Worm (Caenorhabditis elegans) whole organism, early embryonic: ENCODE data around the gene B0244.4.

Experiments used
- F13C5.2 ChIP-seq: sonication (generic microtip); optimal IDR thresholded peaks from 2 replicates; lab custom pipeline; 2017; ENCODE audit warnings: mild to moderate bottlenecking, missing genetic modification characterization, inconsistent platforms, missing compliant biosample characterization
- ama-1 ChIP-seq: fragments of 150-350 bp; optimal IDR thresholded peaks from 2 replicates; lab custom pipeline; 2014
- ceh-13 ChIP-seq: fragments of 200-800 bp; sonication (Bioruptor generic); optimal IDR thresholded peaks from 2 replicates; lab custom pipeline; 2018; ENCODE audit warnings: mild to moderate bottlenecking, missing genetic modification characterization, missing compliant biosample characterization
- flt-1 ChIP-seq: fragments of 200-800 bp; sonication (Bioruptor generic); IDR thresholded peaks from 2 replicates; pipeline ENCODE4 v1.3.6; 2022; ENCODE audit warnings: missing genetic modification characterization, missing compliant biosample characterization
- hmg-4 ChIP-seq: fragments of 200-800 bp; sonication (Bioruptor generic); optimal IDR thresholded peaks from 2 replicates; lab custom pipeline; 2018; ENCODE audit warnings: mild to moderate bottlenecking, missing genetic modification characterization, missing compliant biosample characterization
- pes-1 ChIP-seq: fragments of 200-800 bp; sonication (Bioruptor generic); IDR thresholded peaks from 2 replicates; pipeline ENCODE4 v1.3.6; 2022; ENCODE audit warnings: missing genetic modification reagents, missing genetic modification characterization, missing compliant biosample characterization
- scrt-1 ChIP-seq: fragments of 200-800 bp; sonication (Bioruptor generic); IDR thresholded peaks from 2 replicates; pipeline ENCODE4 v1.3.6; 2022; ENCODE audit warnings: missing genetic modification characterization, missing compliant biosample characterization

ce11 chrIII:5722550-5722949 lies 24.7 kb upstream of the B0244.4 start, which contains the start of gene wrm-1:
- TF ChIP-seq ama-1 (lab: Kevin White, UChicago) = no peak
- no peak for TF ChIP-seq pes-1 (GFP tag; lab: Robert Waterston, UW)
- TF ChIP-seq F13C5.2 (tag; lab: Kevin White, UChicago) = no peak
- no peak for TF ChIP-seq scrt-1 (GFP tag; lab: Robert Waterston, UW)
- no peak for TF ChIP-seq flt-1 (GFP tag; lab: Robert Waterston, UW)
- TF ChIP-seq hmg-4 = no peak
- no peak for TF ChIP-seq ceh-13 (GFP tag; lab: Kevin White, UChicago)
